Fruit fly (Drosophila melanogaster) ovary, adult (tissue): ENCODE measurements around the gene Aasdh.

ENCODE experiments used
- CG17801 ChIP-seq: fragments of 200-800 bp; optimal IDR thresholded peaks from 2 replicates; lab custom pipeline; 2019; ENCODE audit warnings: missing biosample characterization, mild to moderate bottlenecking, missing genetic modification characterization, moderate library complexity; ENCODE audit not compliant: partially characterized antibody

Aasdh gene

dm6 chr2L:8449358-8449757 is at the start of gene Aasdh:
Aasdh (minus strand) TSS chr2L:8449576.
- no peak for TF ChIP-seq CG17801

DNA sequence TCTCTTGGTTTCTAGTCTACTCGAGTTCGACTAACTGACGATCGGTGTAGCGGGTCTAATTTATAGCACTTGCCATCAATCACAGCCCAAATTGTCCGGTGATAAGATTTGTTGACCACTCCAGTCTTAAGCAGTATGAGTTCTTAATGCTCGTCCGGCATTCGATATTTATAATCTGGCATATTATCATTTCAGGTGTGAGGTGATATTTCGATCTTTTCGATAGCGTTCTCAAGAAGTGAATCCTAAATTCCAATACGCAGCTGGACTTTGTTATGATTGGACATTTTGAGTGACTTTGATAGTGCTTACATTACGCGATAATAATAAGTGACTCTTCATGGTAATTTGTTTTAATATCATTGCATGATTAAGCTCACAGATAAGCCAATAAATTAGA is 46.9 kb upstream of the Aasdh start, which contains the start of gene Bace:
Bace (minus strand) TSS at position 39 of the 400 bp plus-strand sequence.
- no peak for TF ChIP-seq CG17801

dm6 chr2L:8490439-8490838 is 41.1 kb upstream of the Aasdh start, which contains the start of gene CG43400:
CG43400 (plus strand) TSS chr2L:8490739.
- no peak for TF ChIP-seq CG17801

dm6 chr2L:8488735-8489134 is 39.4 kb upstream of the Aasdh start, which contains the start of gene CG13088:
CG13088 (plus strand) TSS chr2L:8488981.
- peak; percentile 44 for TF ChIP-seq CG17801

- peak; percentile 60 for TF ChIP-seq CG17801
Observed at dm6 chr2L:8485562-8485961, 36.2 kb upstream of the Aasdh start.

DNA sequence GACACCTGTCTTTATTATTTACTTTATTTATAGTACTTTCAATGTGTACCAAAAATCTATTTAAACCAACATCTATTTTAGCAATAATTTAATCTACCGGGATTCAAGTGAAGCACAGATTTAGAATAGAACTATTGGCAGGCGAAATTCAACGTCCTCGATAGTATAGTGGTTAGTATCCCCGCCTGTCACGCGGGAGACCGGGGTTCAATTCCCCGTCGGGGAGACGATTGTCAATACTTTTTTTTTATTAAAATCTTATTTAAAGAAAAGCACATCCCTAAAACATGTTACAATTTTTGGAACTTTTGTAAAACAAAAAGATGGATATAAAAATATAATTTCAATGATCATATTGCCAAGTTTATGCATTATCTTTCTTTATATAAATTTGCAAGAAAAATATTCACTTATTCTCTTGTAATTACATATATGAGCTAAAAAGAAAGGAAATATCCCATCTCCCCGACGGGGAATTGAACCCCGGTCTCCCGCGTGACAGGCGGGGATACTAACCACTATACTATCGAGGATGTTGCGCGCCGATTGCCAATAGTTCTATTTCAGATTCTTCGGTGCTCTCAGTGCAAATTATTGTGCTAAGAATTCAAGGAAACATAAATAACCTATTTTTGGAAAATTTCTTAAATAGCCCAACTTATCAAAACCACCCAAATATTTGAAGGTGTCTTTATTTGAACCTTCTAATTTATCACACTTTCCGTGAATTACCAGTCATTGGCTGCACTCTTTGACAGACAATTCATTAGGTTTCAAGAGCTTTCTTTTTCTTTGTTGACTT is 32.4 kb upstream of the Aasdh start, which contains the start of gene CG43796:
CG43796 (plus strand) TSS at position 752 of the 802 bp plus-strand sequence.
- TF ChIP-seq CG17801: no peak

DNA sequence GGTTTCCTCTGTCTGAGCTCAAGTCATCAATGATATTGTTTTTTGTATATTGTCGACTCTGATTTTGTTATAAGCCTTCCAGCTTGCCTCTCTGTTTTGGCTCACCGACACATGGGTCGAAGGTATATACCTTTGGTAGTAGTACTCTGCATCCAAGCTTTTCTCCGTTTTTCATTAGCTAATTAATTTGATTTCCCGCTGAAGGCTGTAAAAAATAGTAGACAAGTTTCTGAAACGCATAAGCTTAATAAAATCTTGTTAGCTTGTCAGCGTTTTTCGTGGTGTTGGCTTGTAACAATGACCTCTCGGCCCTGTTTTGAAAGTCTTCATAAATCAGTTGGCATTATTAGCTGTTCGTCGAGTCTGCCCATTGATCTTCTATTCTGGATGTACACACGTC is 31.4 kb upstream of the Aasdh start:
- no peak for TF ChIP-seq CG17801

DNA sequence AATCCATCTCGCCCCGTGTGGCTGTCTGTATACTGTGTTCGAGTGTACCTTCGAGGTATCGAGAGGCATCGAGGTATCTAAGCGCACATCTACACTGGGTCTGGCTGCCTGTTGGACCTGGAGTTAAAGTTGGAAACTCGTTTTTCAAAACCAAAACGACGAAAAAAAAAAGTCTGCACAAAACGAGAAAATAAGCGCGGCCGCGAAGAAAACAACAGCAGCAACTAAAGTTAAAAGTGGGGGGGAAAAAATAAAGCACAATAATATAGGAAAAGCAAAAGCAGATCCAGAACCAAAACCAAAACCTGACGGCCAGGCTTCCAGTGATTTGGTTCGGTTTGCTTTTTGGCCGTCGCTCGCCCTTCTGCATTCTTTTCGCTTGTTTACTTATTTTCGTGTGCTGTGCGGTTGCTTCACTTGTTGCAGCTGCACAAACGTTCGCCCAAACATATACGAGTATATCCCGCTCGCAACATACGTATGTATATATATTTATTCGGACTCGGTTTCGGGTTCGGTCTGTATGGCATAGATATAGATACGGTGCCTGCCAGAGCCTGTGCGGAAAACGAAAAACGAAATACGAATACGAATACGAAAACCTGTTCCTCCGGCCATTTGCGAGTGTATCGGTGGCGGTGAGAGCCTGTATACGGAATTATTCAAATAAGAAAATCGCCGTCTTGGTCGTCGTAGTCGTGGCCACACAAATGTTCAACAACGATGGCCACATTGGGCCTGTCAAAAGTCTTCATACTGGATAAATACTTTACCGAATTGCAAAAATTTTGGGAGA is 29.7 kb upstream of the Aasdh start:
- no peak for TF ChIP-seq CG17801

DNA sequence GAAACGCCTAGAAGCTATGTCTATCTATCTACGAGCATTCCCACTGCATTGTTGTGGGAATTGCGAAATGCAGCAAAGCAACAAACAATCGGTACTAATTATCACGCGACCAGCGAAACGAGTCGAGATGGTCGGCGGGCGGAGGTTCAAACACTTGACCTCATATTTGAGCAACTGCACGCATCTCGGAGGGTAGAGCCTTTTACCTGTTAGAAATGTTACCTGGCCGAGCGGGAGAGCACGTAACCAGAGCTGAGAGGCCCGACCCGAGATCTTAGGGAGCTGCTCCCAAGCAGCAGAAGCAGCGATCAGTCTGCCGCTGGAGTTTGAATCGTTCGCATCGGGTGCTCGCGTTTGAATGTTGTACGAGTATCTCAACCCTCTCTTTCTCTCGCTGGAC is 29.0 kb upstream of the Aasdh start:
- TF ChIP-seq CG17801: no peak

- no peak for TF ChIP-seq CG17801
Observed at dm6 chr2L:8477971-8478370, 28.6 kb upstream of the Aasdh start.

dm6 chr2L:8477049-8477448 is 27.7 kb upstream of the Aasdh start, which contains the start of gene CheA29a:
CheA29a (plus strand) TSS chr2L:8477349.
- no peak for TF ChIP-seq CG17801

- no peak for TF ChIP-seq CG17801
Observed at dm6 chr2L:8473448-8473847, 24.1 kb upstream of the Aasdh start.

- TF ChIP-seq CG17801: no peak
Observed at dm6 chr2L:8471667-8472066, 22.3 kb upstream of the Aasdh start.

DNA sequence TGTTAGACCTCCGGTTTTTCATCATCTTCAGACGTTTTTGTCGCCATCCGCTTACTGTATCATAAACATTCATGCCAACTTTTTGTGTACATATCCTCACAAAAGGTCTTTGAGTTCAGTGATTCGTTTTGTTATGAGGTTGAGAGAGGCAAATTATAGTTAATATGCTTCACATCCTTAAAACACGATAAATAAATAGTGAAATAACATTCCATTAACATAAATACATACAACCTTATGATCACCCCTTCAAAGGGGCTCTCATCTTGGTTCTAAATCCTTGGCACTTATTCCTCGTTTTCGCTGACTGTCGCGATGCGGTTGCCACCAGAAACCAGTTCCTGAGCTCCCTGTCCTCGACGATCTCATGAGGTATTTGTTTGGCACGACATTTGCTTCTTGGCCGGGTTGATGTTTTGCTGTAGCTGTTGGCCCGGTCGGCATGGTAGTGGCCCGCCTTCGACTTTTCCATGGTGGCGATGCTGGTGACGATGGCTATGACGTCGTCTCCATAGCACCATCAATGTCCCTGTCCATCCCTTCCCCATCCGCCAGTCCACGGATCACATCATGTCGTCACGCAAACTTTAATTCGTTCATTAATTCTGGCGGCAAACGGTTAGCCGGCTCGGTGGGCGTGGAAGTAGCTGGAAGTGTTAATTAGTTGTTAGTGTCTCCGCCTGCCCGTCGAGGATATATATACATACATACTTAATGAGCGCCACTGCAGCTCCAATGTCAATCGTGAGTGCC is 19.7 kb upstream of the Aasdh start:
- no peak for TF ChIP-seq CG17801

dm6 chr2L:8466643-8467042 is 17.3 kb upstream of the Aasdh start, which contains the start of gene dachs:
dachs (plus strand) TSS chr2L:8466817.
- no peak for TF ChIP-seq CG17801

- peak; percentile 78 for TF ChIP-seq CG17801
Observed at dm6 chr2L:8464107-8464582, 14.8 kb upstream of the Aasdh start, which contains the start of gene prg. prg (plus strand) TSS chr2L:8464488.
